Worm (Caenorhabditis elegans): Measurements from ENCODE around the gene pccb-1.

pccb-1 gene

DNA sequence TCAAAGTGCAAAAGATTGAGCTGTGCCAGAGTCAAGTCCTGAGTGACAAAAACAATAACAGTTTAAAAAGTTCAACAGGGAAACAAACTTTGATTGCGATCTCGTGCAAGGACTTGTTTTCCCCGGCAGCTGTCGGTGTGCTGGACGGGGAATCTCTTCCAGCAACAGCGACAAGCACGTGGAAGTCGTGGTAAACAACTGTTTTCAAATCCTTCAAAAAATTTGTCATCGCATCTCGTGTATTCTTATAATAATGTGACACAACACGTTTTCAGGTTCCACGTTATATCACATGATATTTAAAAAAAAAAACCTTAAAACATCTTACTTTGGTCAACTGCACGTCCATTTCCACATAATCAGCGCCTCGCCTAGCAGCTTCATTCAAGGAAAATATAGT is 19.3 kb downstream of the pccb-1 start:
- TF ChIP-seq nhr-10 (tag; optimal IDR thresholded peaks at IDR 0.05) (no peak), C34F6.9 (tag; optimal IDR thresholded peaks at IDR 0.05) (peak; percentile 29), mdl-1 (tag; optimal IDR thresholded peaks at IDR 0.05) (peak; percentile 19 to 36), lsy-2 (tag; optimal IDR thresholded peaks at IDR 0.05) (peak in 1 of 2 experiments; percentile 37), F13H6.1 (tag; optimal IDR thresholded peaks at IDR 0.05) (peak; percentile 36), elt-1 (tag; optimal IDR thresholded peaks at IDR 0.05) (no peak), lin-39 (tag; optimal IDR thresholded peaks at IDR 0.05) (no peak), nhr-23 (tag; optimal IDR thresholded peaks at IDR 0.05) (no peak), lin-11 (tag; optimal IDR thresholded peaks at IDR 0.05) (no peak), sem-4 (tag; optimal IDR thresholded peaks at IDR 0.05) (no peak), sma-9 (GFP tag; optimal IDR thresholded peaks at IDR 0.05) (peak; percentile 46), sma-9 (tag; optimal IDR thresholded peaks at IDR 0.05) (no peak), nhr-129 (tag; optimal IDR thresholded peaks at IDR 0.05) (peak; percentile 41)

- TF ChIP-seq fos-1 (tag; optimal IDR thresholded peaks at IDR 0.05) (peak; percentile 65), ZK546.5 (tag; optimal IDR thresholded peaks at IDR 0.05) (no peak)
Observed at ce11 chrX:3110576-3110975, 21.2 kb downstream of the pccb-1 start, which contains the start of gene gpcp-1. Gene gpcp-1 (minus strand): TSS chrX:3110628.

DNA sequence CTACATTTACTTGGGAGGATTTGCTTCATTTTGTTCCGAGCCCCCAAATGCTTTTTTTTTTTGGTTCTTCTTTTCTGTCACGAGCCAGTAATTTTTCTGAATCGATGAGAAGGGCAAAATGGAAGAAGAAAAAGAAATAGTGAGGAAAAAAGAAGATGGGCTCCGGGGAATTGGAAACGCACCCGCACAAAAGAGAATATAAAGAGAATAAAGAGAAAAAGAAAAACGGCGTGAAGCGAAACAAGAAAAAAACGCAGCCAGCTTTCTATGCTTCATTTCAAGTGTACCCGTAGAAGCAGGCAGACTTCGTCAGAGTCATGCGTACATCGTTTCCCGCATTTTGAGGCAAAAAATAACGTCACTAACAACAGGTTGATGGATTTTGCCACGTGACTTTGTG is 21.7 kb downstream of the pccb-1 start:
- no peak for TF ChIP-seq gmeb-1 (tag; optimal IDR thresholded peaks at IDR 0.05)
- peak in 1 of 2 experiments; percentile 31 for TF ChIP-seq lsy-2 (tag; optimal IDR thresholded peaks at IDR 0.05)
- no peak for TF ChIP-seq nhr-237 (tag; optimal IDR thresholded peaks at IDR 0.05)
- peak; percentile 46 for TF ChIP-seq sma-9 (GFP tag; optimal IDR thresholded peaks at IDR 0.05)
- TF ChIP-seq sma-9 (tag; optimal IDR thresholded peaks at IDR 0.05): no peak
- TF ChIP-seq nhr-129 (tag; optimal IDR thresholded peaks at IDR 0.05): peak; percentile 54
- TF ChIP-seq C34F6.9 (tag; optimal IDR thresholded peaks at IDR 0.05): peak; percentile 59
- TF ChIP-seq zag-1 (tag; optimal IDR thresholded peaks at IDR 0.05): peak; percentile 67
- no peak for TF ChIP-seq ztf-11 (tag; optimal IDR thresholded peaks at IDR 0.05)
- TF ChIP-seq mdl-1 (tag; optimal IDR thresholded peaks at IDR 0.05): peak in 1 of 2 experiments; percentile 48
- peak; percentile 29 for TF ChIP-seq crh-2 (tag; optimal IDR thresholded peaks at IDR 0.05)
- no peak for TF ChIP-seq R02D3.7 (tag; optimal IDR thresholded peaks at IDR 0.05)
- TF ChIP-seq unc-55 (GFP tag; optimal IDR thresholded peaks at IDR 0.05): peak; percentile 30

ce11 chrX:3111687-3112086 is 22.3 kb downstream of the pccb-1 start:
- TF ChIP-seq lsy-2 (tag; optimal IDR thresholded peaks at IDR 0.05) (peak in 1 of 2 experiments; percentile 42), ztf-1 (GFP tag; conservative IDR thresholded peaks at IDR 0.05) (no peak), unc-39 (tag; optimal IDR thresholded peaks at IDR 0.05) (no peak), ztf-4 (tag; optimal IDR thresholded peaks at IDR 0.05) (peak; percentile 70), ama-1 (optimal IDR thresholded peaks at IDR 0.05) (peak; percentile 95), nhr-25 (tag; optimal IDR thresholded peaks at IDR 0.05) (peak; percentile 61), dmd-4 (tag; optimal IDR thresholded peaks at IDR 0.05) (no peak), skn-1 (tag; optimal IDR thresholded peaks at IDR 0.05) (no peak), unc-55 (GFP tag; optimal IDR thresholded peaks at IDR 0.05) (peak; percentile 15), F13H6.1 (tag; optimal IDR thresholded peaks at IDR 0.05) (peak; percentile 45), lin-13 (GFP tag; optimal IDR thresholded peaks at IDR 0.05) (peak; percentile 74), blmp-1 (tag; optimal IDR thresholded peaks at IDR 0.05; ENCODE audit: insufficient read depth) (peak; percentile 23), sem-4 (tag; optimal IDR thresholded peaks at IDR 0.05) (peak; percentile 13), fos-1 (tag; optimal IDR thresholded peaks at IDR 0.05) (no peak), R02D3.7 (tag; optimal IDR thresholded peaks at IDR 0.05) (no peak), C34F6.9 (tag; optimal IDR thresholded peaks at IDR 0.05) (no peak), ztf-11 (tag; optimal IDR thresholded peaks at IDR 0.05) (no peak), ZK546.5 (tag; optimal IDR thresholded peaks at IDR 0.05) (no peak), ceh-16 (tag; optimal IDR thresholded peaks at IDR 0.05) (no peak), alr-1 (tag; optimal IDR thresholded peaks at IDR 0.05) (no peak), nhr-11 (tag; optimal IDR thresholded peaks at IDR 0.05) (peak; percentile 74), nhr-129 (tag; optimal IDR thresholded peaks at IDR 0.05) (peak; percentile 87), gmeb-1 (tag; optimal IDR thresholded peaks at IDR 0.05) (no peak), nhr-6 (tag; optimal IDR thresholded peaks at IDR 0.05) (peak; percentile 60), nhr-77 (tag; optimal IDR thresholded peaks at IDR 0.05) (no peak), mbf-1 (tag; optimal IDR thresholded peaks at IDR 0.05) (no peak), zag-1 (tag; optimal IDR thresholded peaks at IDR 0.05) (no peak), lin-11 (tag; optimal IDR thresholded peaks at IDR 0.05) (no peak), snpc-4 (tag; optimal IDR thresholded peaks at IDR 0.05) (peak; percentile 21), nhr-237 (tag; optimal IDR thresholded peaks at IDR 0.05) (no peak), aly-2 (tag; optimal IDR thresholded peaks at IDR 0.05) (no peak), nhr-12 (tag; optimal IDR thresholded peaks at IDR 0.05) (no peak), nhr-21 (tag; optimal IDR thresholded peaks at IDR 0.05) (peak; percentile 58), sma-3 (GFP tag; optimal IDR thresholded peaks at IDR 0.05) (peak; percentile 71), nhr-23 (tag; optimal IDR thresholded peaks at IDR 0.05) (no peak), elt-1 (tag; optimal IDR thresholded peaks at IDR 0.05) (no peak), Y55F3AM.14 (GFP tag; optimal IDR thresholded peaks at IDR 0.05) (no peak), mdl-1 (tag; optimal IDR thresholded peaks at IDR 0.05) (no peak), nhr-10 (tag; optimal IDR thresholded peaks at IDR 0.05) (no peak), crh-2 (tag; optimal IDR thresholded peaks at IDR 0.05) (peak; percentile 67), peb-1 (tag; optimal IDR thresholded peaks at IDR 0.05) (no peak), egl-27 (tag; optimal IDR thresholded peaks at IDR 0.05) (peak; percentile 15)

Measured in whole organism, L2 larva.